Worm (Caenorhabditis elegans) whole organism, late embryonic: ENCODE data around the gene F21D12.3.
A peak's percentile ranks its signal among the peaks of the same experiment; 100 is the strongest.

Experiments
- C38D4.7 ChIP-seq: fragments of 200-800 bp; sonication (Bioruptor generic); optimal IDR thresholded peaks from 2 replicates; lab custom pipeline; 2018; ENCODE audit warnings: mild to moderate bottlenecking, missing genetic modification characterization, moderate library complexity, missing compliant biosample characterization
- ama-1 ChIP-seq: fragments of 150-350 bp; optimal IDR thresholded peaks from 2 replicates; lab custom pipeline; 2014
- ceh-30 ChIP-seq: fragments of 150-350 bp; optimal IDR thresholded peaks from 2 replicates; lab custom pipeline; 2014; ENCODE audit warnings: missing biosample characterization, missing genetic modification characterization
- ceh-31 ChIP-seq: sonication (generic microtip); optimal IDR thresholded peaks from 2 replicates; lab custom pipeline; 2016; ENCODE audit warnings: missing genetic modification characterization, missing compliant biosample characterization
- elt-2 ChIP-seq: sonication (generic microtip); optimal IDR thresholded peaks from 2 replicates; lab custom pipeline; 2016; ENCODE audit warnings: missing genetic modification reagents, missing genetic modification characterization, missing compliant biosample characterization
- fax-1 ChIP-seq: sonication (generic microtip); optimal IDR thresholded peaks from 2 replicates; lab custom pipeline; 2016; ENCODE audit warnings: missing genotype, missing genetic modification characterization, missing compliant biosample characterization
- hlh-30 ChIP-seq: sonication (generic microtip); optimal IDR thresholded peaks from 2 replicates; lab custom pipeline; 2017; ENCODE audit warnings: antibody characterized with exemption, missing genetic modification characterization, missing compliant biosample characterization; ENCODE audit not compliant: insufficient read depth
- hlh-8 ChIP-seq: sonication (generic microtip); optimal IDR thresholded peaks from 2 replicates; lab custom pipeline; 2016; ENCODE audit warnings: missing genotype, missing genetic modification characterization, missing compliant biosample characterization
- lin-11 ChIP-seq: fragments of 200-800 bp; sonication (Bioruptor generic); optimal IDR thresholded peaks from 2 replicates; lab custom pipeline; 2018; ENCODE audit warnings: mild to moderate bottlenecking, missing genetic modification characterization, missing compliant biosample characterization
- madf-2 ChIP-seq: sonication (generic microtip); optimal IDR thresholded peaks from 2 replicates; lab custom pipeline; 2017; ENCODE audit warnings: missing genetic modification characterization, missing compliant biosample characterization
- npax-4 ChIP-seq: sonication (generic microtip); optimal IDR thresholded peaks from 2 replicates; lab custom pipeline; 2016; ENCODE audit warnings: missing genetic modification characterization, missing compliant biosample characterization
- rnt-1 ChIP-seq: sonication (generic microtip); optimal IDR thresholded peaks from 2 replicates; lab custom pipeline; 2016; ENCODE audit warnings: missing genetic modification characterization, missing compliant biosample characterization
- tbx-2 ChIP-seq: sonication (generic microtip); optimal IDR thresholded peaks from 2 replicates; lab custom pipeline; 2016; ENCODE audit warnings: missing genetic modification characterization, missing compliant biosample characterization

Gene F21D12.3

ce11 chrII:7277257-7277656 is 46.6 kb downstream of the F21D12.3 start:
- no peak for TF ChIP-seq fax-1 (tag; lab: Kevin White, UChicago)
- TF ChIP-seq tbx-2 (tag; lab: Kevin White, UChicago): no peak
- no peak for TF ChIP-seq hlh-8 (tag; lab: Kevin White, UChicago)
- no peak for TF ChIP-seq C38D4.7 (GFP tag; lab: Kevin White, UChicago)
- no peak for TF ChIP-seq lin-11 (tag; lab: Kevin White, UChicago)
- no peak for TF ChIP-seq madf-2 (tag; lab: Kevin White, UChicago)
- TF ChIP-seq ceh-31 (tag; lab: Kevin White, UChicago): no peak
- no peak for TF ChIP-seq hlh-30 (tag; lab: Kevin White, UChicago)

DNA sequence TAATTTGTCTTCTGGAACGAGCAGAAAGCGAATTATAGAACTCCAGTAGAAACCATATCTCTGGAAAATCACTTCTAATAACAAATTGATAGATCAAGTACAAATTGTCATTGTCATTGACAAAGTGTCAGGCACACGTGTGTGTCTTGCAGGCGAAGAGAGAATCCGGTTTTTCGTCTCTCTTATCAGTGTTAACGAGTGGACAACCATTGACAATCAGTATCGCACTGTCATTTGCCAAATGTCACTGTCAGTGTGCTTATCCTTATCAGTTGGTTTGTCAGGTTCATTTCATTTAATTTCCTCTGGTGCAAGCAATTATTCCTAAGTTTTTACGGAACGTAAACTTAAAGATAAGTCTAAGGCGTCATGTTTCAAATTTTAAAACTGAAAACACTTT is 50.3 kb downstream of the F21D12.3 start:
- peak; percentile 73 for TF ChIP-seq elt-2 (tag; lab: Kevin White, UChicago)
- TF ChIP-seq ama-1: no peak
- no peak for TF ChIP-seq rnt-1 (tag; lab: Kevin White, UChicago)

- TF ChIP-seq ceh-30 (no peak), madf-2 (tag; lab: Kevin White, UChicago) (no peak), lin-11 (tag; lab: Kevin White, UChicago) (no peak), npax-4 (tag; lab: Kevin White, UChicago) (no peak), ama-1 (no peak), ceh-31 (tag; lab: Kevin White, UChicago) (no peak)
These were observed 51.3 kb downstream of the F21D12.3 start for ce11 chrII:7272513-7272912.
